Worm (Caenorhabditis elegans): Measurements from ENCODE around the gene D1053.3.

- no peak for TF ChIP-seq him-1 (tag; optimal IDR thresholded peaks at IDR 0.05)
- TF ChIP-seq W03F9.2 (tag; optimal IDR thresholded peaks at IDR 0.05), result peak; percentile 16
Measured at ce11 chrX:11710229-11710628, 26.7 kb downstream of the D1053.3 start, which contains the start of gene C44C10.11.
